Worm (Caenorhabditis elegans): ENCODE results near the gene K06A1.2.

- no peak for TF ChIP-seq dao-5 (tag; optimal IDR thresholded peaks at IDR 0.05)
- no peak for TF ChIP-seq him-1 (tag; optimal IDR thresholded peaks at IDR 0.05)
- no peak for TF ChIP-seq W03F9.2 (tag; optimal IDR thresholded peaks at IDR 0.05)
Observed at ce11 chrII:6425993-6426392, 17.8 kb upstream of the K06A1.2 start, which contains the start of gene col-75.

All from whole organism, L4/young adult.